Worm (Caenorhabditis elegans) whole organism, early embryonic: ENCODE results near the gene chst-1.

Experiments used
- B0310.2 ChIP-seq: sonication (generic microtip); optimal IDR thresholded peaks from 2 replicates; lab custom pipeline; 2016; ENCODE audit warnings: mild to moderate bottlenecking, missing genetic modification characterization, missing compliant biosample characterization
- ama-1 ChIP-seq: fragments of 150-350 bp; optimal IDR thresholded peaks from 2 replicates; lab custom pipeline; 2014
- ceh-13 ChIP-seq: fragments of 200-800 bp; sonication (Bioruptor generic); optimal IDR thresholded peaks from 2 replicates; lab custom pipeline; 2018; ENCODE audit warnings: mild to moderate bottlenecking, missing genetic modification characterization, missing compliant biosample characterization
- ets-7 ChIP-seq: sonication (generic microtip); optimal IDR thresholded peaks from 2 replicates; lab custom pipeline; 2016; ENCODE audit warnings: missing genotype, missing genetic modification characterization, missing compliant biosample characterization
- flt-1 ChIP-seq: fragments of 200-800 bp; sonication (Bioruptor generic); IDR thresholded peaks from 2 replicates; pipeline ENCODE4 v1.3.6; 2022; ENCODE audit warnings: missing genetic modification characterization, missing compliant biosample characterization
- hmbx-1 ChIP-seq: sonication (generic microtip); optimal IDR thresholded peaks from 2 replicates; lab custom pipeline; 2016; ENCODE audit warnings: mild to moderate bottlenecking, missing genetic modification characterization, missing compliant biosample characterization
- hmg-4 ChIP-seq: fragments of 200-800 bp; sonication (Bioruptor generic); optimal IDR thresholded peaks from 2 replicates; lab custom pipeline; 2018; ENCODE audit warnings: mild to moderate bottlenecking, missing genetic modification characterization, missing compliant biosample characterization
- hnd-1 ChIP-seq: sonication (generic microtip); optimal IDR thresholded peaks from 2 replicates; lab custom pipeline; 2016; ENCODE audit warnings: missing genetic modification characterization, missing compliant biosample characterization
- pes-1 ChIP-seq: fragments of 200-800 bp; sonication (Bioruptor generic); IDR thresholded peaks from 2 replicates; pipeline ENCODE4 v1.3.6; 2022; ENCODE audit warnings: missing genetic modification reagents, missing genetic modification characterization, missing compliant biosample characterization
- scrt-1 ChIP-seq: fragments of 200-800 bp; sonication (Bioruptor generic); IDR thresholded peaks from 2 replicates; pipeline ENCODE4 v1.3.6; 2022; ENCODE audit warnings: missing genetic modification characterization, missing compliant biosample characterization
- sea-1 ChIP-seq: fragments of 200-800 bp; sonication (Bioruptor generic); conservative IDR thresholded peaks from 2 replicates; pipeline ENCODE4 v1.3.6; 2022; ENCODE audit warnings: missing genetic modification characterization, missing compliant biosample characterization
- tbx-11 ChIP-seq: fragments of 200-800 bp; sonication (Bioruptor generic); IDR thresholded peaks from 2 replicates; pipeline ENCODE4 v1.3.6; 2022; ENCODE audit warnings: missing genetic modification characterization, missing compliant biosample characterization
- tbx-37 ChIP-seq: fragments of 200-800 bp; sonication (Bioruptor generic); conservative IDR thresholded peaks from 2 replicates; pipeline ENCODE4 v1.3.6; 2022; ENCODE audit warnings: missing genetic modification reagents, missing genetic modification characterization, missing compliant biosample characterization

DNA sequence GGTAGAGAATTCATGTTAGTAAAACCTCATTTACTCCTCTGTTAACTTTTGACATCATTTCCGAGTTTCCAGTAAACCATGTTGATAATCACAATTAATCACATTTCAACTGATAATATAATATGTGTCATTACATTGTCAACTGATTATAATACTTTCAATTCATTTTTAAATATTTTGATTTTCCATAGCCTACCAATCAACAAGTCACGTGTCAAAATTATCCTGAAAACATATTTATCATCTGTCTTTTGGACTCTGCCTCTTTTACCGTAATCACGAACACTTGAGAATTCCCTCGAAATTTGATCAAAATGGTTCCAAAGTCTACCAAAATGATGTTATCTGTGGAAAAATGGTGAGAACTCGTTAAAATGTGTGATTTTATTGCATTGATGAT, 32.7 kb downstream of the chst-1 start:
- no peak for TF ChIP-seq hmg-4
- no peak for TF ChIP-seq ama-1
- no peak for TF ChIP-seq tbx-11
- no peak for TF ChIP-seq scrt-1 (GFP tag; lab: Robert Waterston, UW)
- TF ChIP-seq B0310.2 (tag; lab: Kevin White, UChicago): no peak
- TF ChIP-seq tbx-37 (GFP tag; lab: Robert Waterston, UW): no peak
- TF ChIP-seq pes-1 (GFP tag; lab: Robert Waterston, UW): no peak
- TF ChIP-seq flt-1: no peak
- TF ChIP-seq hmbx-1 (tag; lab: Kevin White, UChicago): no peak
- no peak for TF ChIP-seq hnd-1 (tag; lab: Kevin White, UChicago)
- no peak for TF ChIP-seq ceh-13 (GFP tag; lab: Kevin White, UChicago)
- TF ChIP-seq sea-1 (GFP tag; lab: Robert Waterston, UW): no peak
- TF ChIP-seq ets-7 (tag; lab: Kevin White, UChicago): no peak
